Fruit fly (Drosophila melanogaster) whole organism, embryonic: Measurements from ENCODE around the gene CG46460.
A peak's percentile ranks its signal among the peaks of the same experiment; 100 is the strongest.

Experiments used
- Awh ChIP-seq: fragments of 200-800 bp; sonication (Bioruptor generic); IDR thresholded peaks from 2 replicates; pipeline ENCODE4, ENCODE4 v1.3.6; 2022; ENCODE audit warnings: missing biosample characterization, missing genetic modification characterization
- CG10565 ChIP-seq: fragments of 200-800 bp; sonication (Bioruptor generic); optimal IDR thresholded peaks from 3 replicates; lab custom pipeline; 2016; ENCODE audit warnings: missing biosample characterization, mild to moderate bottlenecking, missing genetic modification characterization
- CG12219 ChIP-seq: fragments of 200-800 bp; sonication (Bioruptor generic); optimal IDR thresholded peaks from 3 replicates; lab custom pipeline; 2018; ENCODE audit warnings: missing biosample characterization, mild to moderate bottlenecking, missing genetic modification characterization
- CG12659 ChIP-seq: fragments of 200-800 bp; sonication (Bioruptor generic); optimal IDR thresholded peaks from 3 replicates; lab custom pipeline; 2017; ENCODE audit warnings: mild to moderate bottlenecking, missing biosample characterization, missing genetic modification reagents, missing genetic modification characterization
- CG14050 ChIP-seq: fragments of 200-800 bp; sonication (Bioruptor generic); IDR thresholded peaks from 3 replicates; pipeline ENCODE4 v1.3.6; 2022; ENCODE audit warnings: missing biosample characterization, missing genetic modification characterization
- CG14965 ChIP-seq: fragments of 200-800 bp; sonication (Bioruptor generic); optimal IDR thresholded peaks from 2 replicates; lab custom pipeline; 2016; ENCODE audit warnings: missing biosample characterization, missing genetic modification characterization, borderline replicate concordance
- CG15479 ChIP-seq: fragments of 200-800 bp; sonication (Bioruptor generic); optimal IDR thresholded peaks from 3 replicates; lab custom pipeline; 2019; ENCODE audit warnings: missing biosample characterization, mild to moderate bottlenecking, missing genetic modification characterization, moderate library complexity
- CG15696 ChIP-seq: fragments of 200-800 bp; sonication (Bioruptor generic); optimal IDR thresholded peaks from 2 replicates; lab custom pipeline; 2019; ENCODE audit warnings: missing biosample characterization, mild to moderate bottlenecking, missing genetic modification characterization, moderate library complexity
- CG16815 ChIP-seq: fragments of 200-800 bp; sonication (Bioruptor generic); optimal IDR thresholded peaks from 3 replicates; lab custom pipeline; 2017; ENCODE audit warnings: missing biosample characterization, mild to moderate bottlenecking, missing genetic modification characterization
- CG17612 ChIP-seq: fragments of 200-800 bp; sonication (Bioruptor generic); IDR thresholded peaks from 2 replicates; pipeline ENCODE4 v1.3.6; 2022; ENCODE audit warnings: missing biosample characterization, missing genetic modification characterization
- CG2202 ChIP-seq: fragments of 200-800 bp; sonication (Bioruptor generic); optimal IDR thresholded peaks from 2 replicates; lab custom pipeline; 2018; ENCODE audit warnings: missing biosample characterization, mild to moderate bottlenecking, missing genetic modification characterization
- CG2712 ChIP-seq: fragments of 200-800 bp; optimal IDR thresholded peaks from 3 replicates; lab custom pipeline; 2019; ENCODE audit warnings: missing biosample characterization, mild to moderate bottlenecking, missing genetic modification characterization, moderate library complexity
- CG4282 ChIP-seq: fragments of 200-800 bp; sonication (Bioruptor generic); optimal IDR thresholded peaks from 2 replicates; lab custom pipeline; 2016; ENCODE audit warnings: missing biosample characterization, missing genetic modification characterization
- Doc3 ChIP-seq: fragments of 200-800 bp; sonication (Bioruptor generic); IDR thresholded peaks from 3 replicates; pipeline ENCODE4 v1.3.6; 2022; ENCODE audit warnings: missing biosample characterization, missing genetic modification characterization; ENCODE audit not compliant: partially characterized antibody
- Dref ChIP-seq: fragments of 200-800 bp; sonication (Bioruptor generic); IDR thresholded peaks from 2 replicates; pipeline ENCODE4 v1.3.6; 2022; ENCODE audit warnings: missing biosample characterization, missing genetic modification characterization
- Elba2 ChIP-seq: fragments of 200-800 bp; sonication (Bioruptor generic); optimal IDR thresholded peaks from 3 replicates; lab custom pipeline; 2016; ENCODE audit warnings: missing biosample characterization, missing genetic modification characterization
- Hr78 ChIP-seq, 2 experiments: fragments of 200-800 bp in 1 of 2; fragments of >200 bp in 1 of 2; sonication (Bioruptor generic) in 1 of 2; optimal IDR thresholded peaks; 2 replicates each; lab custom pipeline; 2017 to 2019; ENCODE audit warnings: missing biosample characterization in 2 of 2, missing genetic modification characterization in 2 of 2, mild to moderate bottlenecking in 1 of 2, moderate library complexity in 1 of 2
- MTF-1 ChIP-seq: fragments of 200-800 bp; sonication (Bioruptor generic); optimal IDR thresholded peaks from 2 replicates; lab custom pipeline; 2018; ENCODE audit warnings: missing biosample characterization, mild to moderate bottlenecking, missing genetic modification characterization, borderline replicate concordance
- NFAT ChIP-seq: fragments of 200-800 bp; sonication (Bioruptor generic); IDR thresholded peaks from 2 replicates; pipeline ENCODE4 v1.3.6; 2022; ENCODE audit warnings: missing biosample characterization, missing genetic modification characterization
- Neu2 ChIP-seq: fragments of 200-800 bp; sonication (Bioruptor generic); optimal IDR thresholded peaks from 3 replicates; lab custom pipeline; 2016; ENCODE audit warnings: missing biosample characterization, missing genetic modification characterization, borderline replicate concordance
- Nf-YA ChIP-seq: fragments of 200-800 bp; sonication (Bioruptor generic); IDR thresholded peaks from 2 replicates; pipeline ENCODE4 v1.3.6; 2022; ENCODE audit warnings: missing biosample characterization, missing genetic modification characterization
- NfI ChIP-seq: fragments of 200-800 bp; sonication (Bioruptor generic); optimal IDR thresholded peaks from 3 replicates; lab custom pipeline; 2018; ENCODE audit warnings: missing biosample characterization, mild to moderate bottlenecking, missing genetic modification characterization, moderate library complexity
- Opbp ChIP-seq: fragments of 200-800 bp; sonication (Bioruptor generic); IDR thresholded peaks from 3 replicates; pipeline ENCODE4 v1.3.6; 2022; ENCODE audit warnings: missing biosample characterization, missing genetic modification characterization; ENCODE audit not compliant: partially characterized antibody
- Ravus ChIP-seq: fragments of 200-800 bp; sonication (Bioruptor generic); IDR thresholded peaks from 2 replicates; pipeline ENCODE4 v1.3.6; 2022; ENCODE audit warnings: missing biosample characterization, missing genetic modification characterization
- Six4 ChIP-seq: fragments of 200-800 bp; sonication (Bioruptor generic); optimal IDR thresholded peaks from 2 replicates; lab custom pipeline; 2016; ENCODE audit warnings: missing biosample characterization, missing genetic modification characterization
- Ssrp ChIP-seq: fragments of 200-800 bp; sonication (Bioruptor generic); optimal IDR thresholded peaks from 2 replicates; lab custom pipeline; 2018; ENCODE audit warnings: missing biosample characterization, mild to moderate bottlenecking, missing genetic modification characterization, moderate library complexity
- Stat92E ChIP-seq, 3 experiments: fragments of >200 bp in 2 of 3; fragments of 200-800 bp in 1 of 3; sonication (Bioruptor generic) in 1 of 3; optimal IDR thresholded peaks; 2 replicates each; lab custom pipeline; 2017 to 2019; ENCODE audit warnings: missing biosample characterization in 3 of 3, missing genetic modification characterization in 3 of 3, mild to moderate bottlenecking in 1 of 3, moderate library complexity in 1 of 3
- Xbp1 ChIP-seq: fragments of 200-800 bp; sonication (Bioruptor generic); optimal IDR thresholded peaks from 3 replicates; lab custom pipeline; 2016; ENCODE audit warnings: missing biosample characterization, mild to moderate bottlenecking, missing genetic modification characterization
- ab ChIP-seq: fragments of 200-800 bp; sonication (Bioruptor generic); optimal IDR thresholded peaks from 2 replicates; lab custom pipeline; 2016; ENCODE audit warnings: missing biosample characterization, missing genetic modification characterization
- ac ChIP-seq: fragments of 200-800 bp; sonication (Bioruptor generic); optimal IDR thresholded peaks from 3 replicates; lab custom pipeline; 2017; ENCODE audit warnings: missing biosample characterization, mild to moderate bottlenecking, missing genetic modification characterization
- bigmax ChIP-seq: fragments of 200-800 bp; sonication (Bioruptor generic); optimal IDR thresholded peaks from 2 replicates; lab custom pipeline; 2018; ENCODE audit warnings: missing biosample characterization, mild to moderate bottlenecking, missing genetic modification characterization
- br ChIP-seq: fragments of >200 bp; optimal IDR thresholded peaks from 2 replicates; lab custom pipeline; 2017
- cad ChIP-seq: fragments of >200 bp; optimal IDR thresholded peaks from 2 replicates; lab custom pipeline; 2017; ENCODE audit warnings: missing biosample characterization, missing genetic modification characterization
- crp ChIP-seq, 2 experiments: fragments of 200-800 bp; sonication (Bioruptor generic); optimal IDR thresholded peaks; 2 replicates in 1 of 2; 3 replicates in 1 of 2; lab custom pipeline; 2017; ENCODE audit warnings: missing biosample characterization in 2 of 2, missing genetic modification characterization in 2 of 2, mild to moderate bottlenecking in 1 of 2, moderate library complexity in 1 of 2
- dpn ChIP-seq, 2 experiments: fragments of 200-800 bp; sonication (Bioruptor generic); optimal IDR thresholded peaks; 3 replicates each; lab custom pipeline; 2016; ENCODE audit warnings: missing biosample characterization in 2 of 2, missing genetic modification characterization in 2 of 2
- fd3F ChIP-seq: fragments of 200-800 bp; sonication (Bioruptor generic); optimal IDR thresholded peaks from 2 replicates; lab custom pipeline; 2018; ENCODE audit warnings: missing biosample characterization, mild to moderate bottlenecking, missing genetic modification characterization, moderate library complexity
- fd96Cb ChIP-seq: fragments of 200-800 bp; sonication (Bioruptor generic); optimal IDR thresholded peaks from 2 replicates; lab custom pipeline; 2018; ENCODE audit warnings: missing biosample characterization, mild to moderate bottlenecking, missing genetic modification characterization, moderate library complexity
- h ChIP-seq: fragments of >200 bp; optimal IDR thresholded peaks from 2 replicates; lab custom pipeline; 2017
- ham ChIP-seq: fragments of 200-800 bp; sonication (Bioruptor generic); IDR thresholded peaks from 2 replicates; pipeline ENCODE4 v1.3.6; 2022; ENCODE audit warnings: missing biosample characterization, missing genetic modification characterization
- hb ChIP-seq: fragments of 200-800 bp; sonication (Bioruptor generic); IDR thresholded peaks from 3 replicates; pipeline ENCODE4 v1.3.6; 2022; ENCODE audit warnings: missing biosample characterization, missing genetic modification characterization; ENCODE audit not compliant: partially characterized antibody
- insv ChIP-seq, 2 experiments: fragments of 200-800 bp; sonication (Bioruptor generic); optimal IDR thresholded peaks; 3 replicates each; lab custom pipeline; 2016 to 2018; ENCODE audit warnings: missing biosample characterization in 2 of 2, missing genetic modification characterization in 2 of 2
- kah ChIP-seq: fragments of 200-800 bp; sonication (Bioruptor generic); optimal IDR thresholded peaks from 2 replicates; lab custom pipeline; 2018; ENCODE audit warnings: missing biosample characterization, mild to moderate bottlenecking, missing genetic modification characterization
- lab ChIP-seq: fragments of 200-800 bp; sonication (Bioruptor generic); optimal IDR thresholded peaks from 3 replicates; lab custom pipeline; 2017; ENCODE audit warnings: missing biosample characterization, missing genetic modification characterization, mild to moderate bottlenecking, moderate library complexity, missing genetic modification reagents
- lov ChIP-seq, 2 experiments: fragments of 200-800 bp in 1 of 2; fragments of >200 bp in 1 of 2; sonication (Bioruptor generic) in 1 of 2; IDR thresholded peaks in 1 of 2; optimal IDR thresholded peaks in 1 of 2; 2 replicates in 1 of 2; 3 replicates in 1 of 2; pipeline versions ENCODE4 v1.3.6 to Lab custom; 2017 to 2022; ENCODE audit warnings: missing biosample characterization in 1 of 2, missing genetic modification characterization in 1 of 2
- luna ChIP-seq: fragments of 200-800 bp; sonication (Bioruptor generic); optimal IDR thresholded peaks from 2 replicates; lab custom pipeline; 2016; ENCODE audit warnings: missing biosample characterization, missing genetic modification characterization
- nau ChIP-seq: fragments of 200-800 bp; sonication (Bioruptor generic); optimal IDR thresholded peaks from 3 replicates; lab custom pipeline; 2017; ENCODE audit warnings: missing biosample characterization, mild to moderate bottlenecking, missing genetic modification characterization, missing genetic modification reagents
- rib ChIP-seq: fragments of 200-800 bp; sonication (Bioruptor generic); IDR thresholded peaks from 2 replicates; pipeline ENCODE4 v1.3.6; 2022; ENCODE audit warnings: missing biosample characterization, missing genetic modification characterization
- ro ChIP-seq: fragments of 200-800 bp; sonication (Bioruptor generic); IDR thresholded peaks from 2 replicates; pipeline ENCODE4 v1.3.6; 2022; ENCODE audit warnings: missing biosample characterization, missing genetic modification characterization
- row ChIP-seq: fragments of 200-800 bp; sonication (Bioruptor generic); IDR thresholded peaks from 3 replicates; pipeline ENCODE4 v1.3.6; 2022; ENCODE audit warnings: missing biosample characterization, missing genetic modification characterization
- sna ChIP-seq: fragments of 200-800 bp; sonication (Bioruptor generic); IDR thresholded peaks from 2 replicates; pipeline ENCODE4 v1.3.6; 2022; ENCODE audit warnings: missing biosample characterization, missing genetic modification characterization; ENCODE audit not compliant: partially characterized antibody

The CG46460 gene

dm6 chr3L:4262384-4262783 lies 35.3 kb upstream of the CG46460 start, which contains the start of the genes CG11586 and VhaM9.7-a (continued):
- TF ChIP-seq Nf-YA (GFP tag; lab: Robert Waterston, UW): no peak
- no peak for TF ChIP-seq rib
- TF ChIP-seq ac: no peak
- no peak for TF ChIP-seq luna
- no peak for TF ChIP-seq CG17612 (GFP tag; lab: Robert Waterston, UW)
- no peak for TF ChIP-seq CG14965 (GFP tag; lab: Kevin White, UChicago)
- no peak for TF ChIP-seq lab (GFP tag; lab: Kevin White, UChicago)
- no peak for TF ChIP-seq crp (GFP tag; optimal IDR thresholded peaks at IDR 0.05; lab: Kevin White, UChicago)
- no peak for TF ChIP-seq Stat92E (GFP tag; optimal IDR thresholded peaks at IDR 0.05; lab: Kevin White, UChicago)
- TF ChIP-seq ham (GFP tag; lab: Robert Waterston, UW): no peak
- no peak for TF ChIP-seq Ssrp
- peak; percentile 41 for TF ChIP-seq Xbp1 (GFP tag; lab: Kevin White, UChicago)
- TF ChIP-seq CG16815 (GFP tag; lab: Kevin White, UChicago): no peak
- TF ChIP-seq CG10565 (GFP tag; lab: Kevin White, UChicago): no peak
- TF ChIP-seq CG15696 (tag; lab: Kevin White, UChicago): no peak
- no peak for TF ChIP-seq kah
- TF ChIP-seq ab (GFP tag; lab: Kevin White, UChicago): no peak
- no peak for TF ChIP-seq nau (GFP tag; lab: Kevin White, UChicago)
- peak; percentile 75 for TF ChIP-seq Dref (GFP tag; lab: Robert Waterston, UW)
- peak; percentile 73; the same call in 2 of the 3 replicates for TF ChIP-seq Doc3 (GFP tag; lab: Robert Waterston, UW)
- no peak for TF ChIP-seq cad (GFP tag; lab: Kevin White, UChicago)
- TF ChIP-seq fd3F (GFP tag; lab: Kevin White, UChicago): no peak
- TF ChIP-seq bigmax (GFP tag; lab: Kevin White, UChicago): no peak
- no peak for TF ChIP-seq Neu2
- TF ChIP-seq CG12219 (GFP tag; lab: Kevin White, UChicago): no peak
- 0 out of 3 replicates have a peak, but pooled peaks have one; percentile 17 for TF ChIP-seq Opbp (GFP tag; lab: Robert Waterston, UW)
- TF ChIP-seq CG2712 (tag; lab: Kevin White, UChicago): peak; percentile 40
- TF ChIP-seq Hr78 (GFP tag; optimal IDR thresholded peaks at IDR 0.05; lab: Kevin White, UChicago): no peak
- TF ChIP-seq CG12659 (GFP tag; lab: Kevin White, UChicago): peak; percentile 68
- no peak for TF ChIP-seq NFAT
- no peak for TF ChIP-seq CG2202
- peak; percentile 68 for TF ChIP-seq sna (GFP tag; lab: Robert Waterston, UW)
- TF ChIP-seq hb (GFP tag; lab: Robert Waterston, UW): 0 out of 3 replicates have a peak, but pooled peaks have one; percentile 56
- no peak for TF ChIP-seq Elba2 (GFP tag; lab: Kevin White, UChicago)
- TF ChIP-seq br: no peak
- peak; percentile 51 for TF ChIP-seq row (GFP tag; lab: Robert Waterston, UW)
- no peak for TF ChIP-seq ro (GFP tag; lab: Robert Waterston, UW)
- TF ChIP-seq Ravus (GFP tag; lab: Robert Waterston, UW): no peak
- TF ChIP-seq fd96Cb (tag; lab: Kevin White, UChicago): no peak
- peak in 1 of 2 experiments; percentile 14 for TF ChIP-seq dpn (GFP tag; optimal IDR thresholded peaks at IDR 0.05; lab: Kevin White, UChicago)
- TF ChIP-seq MTF-1 (GFP tag; lab: Kevin White, UChicago): no peak
- TF ChIP-seq Six4: no peak
- no peak for TF ChIP-seq lov (optimal IDR thresholded peaks at IDR 0.05; lab: Kevin White, UChicago)
- no peak for TF ChIP-seq lov (GFP tag; IDR thresholded peaks at IDR 0.05; lab: Robert Waterston, UW)
- TF ChIP-seq insv (GFP tag; optimal IDR thresholded peaks at IDR 0.05; lab: Kevin White, UChicago): no peak
- TF ChIP-seq CG15479 (GFP tag; lab: Kevin White, UChicago): no peak
- no peak for TF ChIP-seq Awh (GFP tag; lab: Robert Waterston, UW)
- no peak for TF ChIP-seq CG14050 (GFP tag; lab: Robert Waterston, UW)
- no peak for TF ChIP-seq NfI (GFP tag; lab: Kevin White, UChicago)
- no peak for TF ChIP-seq h (lab: Kevin White, UChicago)
- no peak for TF ChIP-seq CG4282 (GFP tag; lab: Kevin White, UChicago)
